Worm (Caenorhabditis elegans): ENCODE results near the gene Y22F5A.11.

Gene Y22F5A.11

DNA sequence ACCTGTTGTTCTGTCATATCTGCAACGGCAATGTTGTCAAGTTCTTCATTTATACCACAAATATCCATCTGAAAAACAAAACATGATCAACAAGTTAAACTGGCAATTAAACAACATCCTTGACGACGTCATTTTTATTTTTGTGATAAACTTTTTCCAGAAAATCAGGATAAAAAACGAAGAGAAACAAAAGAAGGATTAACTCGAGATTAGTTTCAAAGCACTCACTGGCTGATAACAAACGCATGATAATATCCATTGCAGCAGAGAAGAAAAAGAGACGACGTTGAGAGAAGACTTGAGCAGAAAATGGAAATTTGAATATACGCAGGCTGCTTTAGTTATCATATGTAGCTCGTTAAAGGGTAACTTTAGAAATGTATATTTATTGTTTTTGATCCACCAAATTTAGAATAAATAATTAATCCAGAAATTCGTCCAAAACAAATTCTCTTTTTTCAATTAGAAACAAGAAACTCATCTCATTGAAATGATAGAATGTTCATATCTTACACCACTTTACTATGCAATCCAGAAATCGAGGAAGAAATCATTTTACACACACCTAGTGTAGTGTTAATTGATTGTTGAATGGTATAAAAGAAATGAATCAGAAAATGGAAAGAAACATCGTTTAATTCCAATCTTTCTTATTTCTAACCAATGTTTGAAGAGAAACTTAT is 34.2 kb downstream of the Y22F5A.11 start, which contains the start of the genes C12D8.21 and col-148:
TSS of gene C12D8.21 (minus strand) at position 68 of the 683 bp plus-strand sequence.
TSS of gene col-148 (plus strand) at position 633 of the 683 bp plus-strand sequence.
- TF ChIP-seq fkh-10 (GFP tag; optimal IDR thresholded peaks at IDR 0.05), result no peak
- no peak for TF ChIP-seq ceh-82 (tag; optimal IDR thresholded peaks at IDR 0.05)
- no peak for TF ChIP-seq zag-1 (tag; optimal IDR thresholded peaks at IDR 0.05)
- TF ChIP-seq ztf-4 (tag; optimal IDR thresholded peaks at IDR 0.05), result no peak
- no peak for TF ChIP-seq ceh-9 (tag; optimal IDR thresholded peaks at IDR 0.05)
- TF ChIP-seq egl-5 (tag; optimal IDR thresholded peaks at IDR 0.05), result no peak
- TF ChIP-seq nhr-237 (tag; optimal IDR thresholded peaks at IDR 0.05), result no peak
- TF ChIP-seq hmg-11 (tag; optimal IDR thresholded peaks at IDR 0.05), result no peak
- no peak for TF ChIP-seq R02D3.7 (tag; optimal IDR thresholded peaks at IDR 0.05)
- no peak for TF ChIP-seq tbx-2 (tag; optimal IDR thresholded peaks at IDR 0.05)
- no peak for TF ChIP-seq mdl-1 (tag; optimal IDR thresholded peaks at IDR 0.05)
- TF ChIP-seq pqm-1 (tag; optimal IDR thresholded peaks at IDR 0.05), result no peak
- no peak for TF ChIP-seq skn-1 (tag; optimal IDR thresholded peaks at IDR 0.05)
- no peak for TF ChIP-seq nhr-76 (tag; optimal IDR thresholded peaks at IDR 0.05)
- TF ChIP-seq mml-1 (tag; optimal IDR thresholded peaks at IDR 0.05), result no peak
- TF ChIP-seq nhr-43 (tag; optimal IDR thresholded peaks at IDR 0.05; ENCODE audit: poor library complexity, severe bottlenecking), result no peak
- no peak for TF ChIP-seq elt-3 (tag; optimal IDR thresholded peaks at IDR 0.05)
- no peak for TF ChIP-seq ama-1 (optimal IDR thresholded peaks at IDR 0.05)
- no peak for TF ChIP-seq nfya-1 (tag; optimal IDR thresholded peaks at IDR 0.05; ENCODE audit: insufficient read depth)
- no peak for TF ChIP-seq pha-4 (tag; optimal IDR thresholded peaks at IDR 0.05)

DNA sequence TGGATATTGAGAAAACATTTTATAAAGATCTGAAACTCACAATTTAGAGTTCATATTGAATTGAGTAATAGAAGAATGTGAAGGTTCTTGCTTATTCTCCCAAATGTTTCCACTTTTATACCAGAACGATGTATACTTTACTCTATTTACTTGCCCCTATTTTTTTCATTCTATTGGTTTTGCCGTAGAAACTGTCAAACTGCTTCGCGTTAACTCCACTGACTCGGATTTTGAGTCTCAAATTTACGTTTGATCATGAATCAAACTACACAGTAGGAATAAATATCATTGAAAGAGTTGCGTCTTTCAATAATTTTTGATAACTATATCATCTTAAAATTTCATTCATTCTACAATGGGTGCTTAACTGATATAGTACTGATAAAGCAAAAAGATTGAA is 35.6 kb downstream of the Y22F5A.11 start, which contains the start of gene fipr-8:
TSS of gene fipr-8 (minus strand) at position 101 of the 400 bp plus-strand sequence.
- no peak for TF ChIP-seq daf-12 (tag; optimal IDR thresholded peaks at IDR 0.05)
- TF ChIP-seq egl-5 (tag; optimal IDR thresholded peaks at IDR 0.05), result no peak
- TF ChIP-seq nhr-11 (tag; optimal IDR thresholded peaks at IDR 0.05), result no peak
- TF ChIP-seq R02D3.7 (tag; optimal IDR thresholded peaks at IDR 0.05), result no peak
- TF ChIP-seq ceh-16 (tag; optimal IDR thresholded peaks at IDR 0.05), result no peak
- TF ChIP-seq elt-3 (tag; optimal IDR thresholded peaks at IDR 0.05), result no peak
- TF ChIP-seq ztf-4 (tag; optimal IDR thresholded peaks at IDR 0.05), result no peak
- no peak for TF ChIP-seq nhr-237 (tag; optimal IDR thresholded peaks at IDR 0.05)
- no peak for TF ChIP-seq elt-2 (tag; optimal IDR thresholded peaks at IDR 0.05)
- TF ChIP-seq nhr-67 (tag; optimal IDR thresholded peaks at IDR 0.05), result no peak
- TF ChIP-seq nhr-77 (tag; optimal IDR thresholded peaks at IDR 0.05), result no peak
- TF ChIP-seq unc-62 (GFP tag; optimal IDR thresholded peaks at IDR 0.05), result no peak
- no peak for TF ChIP-seq ztf-11 (tag; optimal IDR thresholded peaks at IDR 0.05)

DNA sequence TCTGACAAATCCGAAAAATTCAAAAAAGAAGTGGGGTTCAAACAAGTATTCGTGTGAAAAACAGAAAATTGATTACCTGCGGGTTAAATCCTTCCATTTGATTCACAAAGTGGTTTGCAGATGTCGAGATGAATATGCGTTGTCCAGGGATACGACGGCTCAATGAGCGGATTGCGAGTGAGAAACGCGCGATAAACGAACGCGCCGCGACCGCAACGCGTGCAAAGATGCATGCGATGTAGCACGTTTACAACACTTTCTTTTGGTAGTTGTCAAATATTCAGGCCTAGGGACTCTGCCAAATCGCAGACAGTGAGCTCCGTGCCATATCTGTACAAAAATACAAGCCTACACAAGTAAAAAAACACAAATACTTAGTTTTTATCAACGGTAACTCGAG is 36.8 kb downstream of the Y22F5A.11 start, which contains the start of gene fubl-1:
TSS of gene fubl-1 (minus strand) at position 202 of the 400 bp plus-strand sequence.
- TF ChIP-seq fkh-2 (tag; optimal IDR thresholded peaks at IDR 0.05), result no peak
- no peak for TF ChIP-seq nhr-28 (tag; optimal IDR thresholded peaks at IDR 0.05)
- TF ChIP-seq ceh-28 (tag; optimal IDR thresholded peaks at IDR 0.05), result no peak
- TF ChIP-seq ZK546.5 (tag; optimal IDR thresholded peaks at IDR 0.05), result no peak
- peak; percentile 6 for TF ChIP-seq pha-4 (tag; optimal IDR thresholded peaks at IDR 0.05)
- TF ChIP-seq lin-39 (tag; optimal IDR thresholded peaks at IDR 0.05), result peak; percentile 61
- no peak for TF ChIP-seq unc-39 (tag; optimal IDR thresholded peaks at IDR 0.05)
- TF ChIP-seq ama-1 (optimal IDR thresholded peaks at IDR 0.05), result peak; percentile 39
- TF ChIP-seq lin-15B (tag; optimal IDR thresholded peaks at IDR 0.05), result peak; percentile 73
- TF ChIP-seq daf-12 (tag; optimal IDR thresholded peaks at IDR 0.05), result no peak
- TF ChIP-seq elt-1 (tag; optimal IDR thresholded peaks at IDR 0.05), result no peak
- TF ChIP-seq lsy-12 (tag; optimal IDR thresholded peaks at IDR 0.05), result no peak
- peak; percentile 2 for TF ChIP-seq elt-2 (tag; optimal IDR thresholded peaks at IDR 0.05)
- TF ChIP-seq skn-1 (tag; optimal IDR thresholded peaks at IDR 0.05), result no peak
- peak; percentile 9 for TF ChIP-seq hmg-11 (tag; optimal IDR thresholded peaks at IDR 0.05)
- TF ChIP-seq nfya-1 (tag; optimal IDR thresholded peaks at IDR 0.05; ENCODE audit: insufficient read depth), result peak; percentile 50
- no peak for TF ChIP-seq eor-1 (tag; optimal IDR thresholded peaks at IDR 0.05)

Data from whole organism, L3 larva.